Worm (Caenorhabditis elegans): ENCODE data around the gene sip-1.

DNA sequence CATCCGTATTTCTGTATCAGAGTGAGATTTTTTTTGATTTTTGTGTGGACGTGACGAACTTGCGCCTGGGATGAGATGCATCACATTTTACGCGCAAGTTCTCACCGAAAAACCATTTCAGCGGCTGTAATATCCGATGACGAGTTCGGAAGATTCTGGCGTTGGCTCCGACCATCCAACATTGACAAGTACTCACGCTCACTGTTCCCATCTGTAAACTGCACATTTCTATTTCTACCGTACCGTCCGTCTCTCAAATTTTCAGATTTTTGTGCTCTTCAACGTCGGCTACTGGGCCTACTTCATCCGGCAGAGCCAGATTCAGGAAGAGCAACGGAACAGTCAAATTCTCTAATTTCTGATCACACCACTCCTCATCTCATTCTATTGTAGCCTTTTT is 20.8 kb upstream of the sip-1 start:
- TF ChIP-seq madf-2 (tag; optimal IDR thresholded peaks at IDR 0.05) (no peak), hlh-6 (tag; optimal IDR thresholded peaks at IDR 0.05) (no peak), F13H6.1 (tag; optimal IDR thresholded peaks at IDR 0.05) (no peak), fkh-10 (GFP tag; optimal IDR thresholded peaks at IDR 0.05) (no peak)

All from whole organism, late embryonic.